Fruit fly (Drosophila melanogaster) whole organism, wandering third instar larva: ENCODE results near the gene CG5885.
A peak's percentile ranks its signal among the peaks of the same experiment; 100 is the strongest.

Experiments used
- Abd-B ChIP-seq: fragments of >200 bp; optimal IDR thresholded peaks from 2 replicates; lab custom pipeline; 2017; ENCODE audit warnings: missing biosample characterization, missing genetic modification characterization
- Hr83 ChIP-seq: fragments of 200-300 bp; sonication (Bioruptor generic); optimal IDR thresholded peaks from 2 replicates; lab custom pipeline; 2016; ENCODE audit warnings: missing biosample characterization, mild to moderate bottlenecking, missing genetic modification characterization, moderate library complexity; ENCODE audit not compliant: poor library complexity, severe bottlenecking
- OdsH ChIP-seq: fragments of 200-800 bp; sonication (Bioruptor generic); optimal IDR thresholded peaks from 2 replicates; lab custom pipeline; 2016; ENCODE audit warnings: missing biosample characterization, mild to moderate bottlenecking, missing genetic modification characterization
- foxo ChIP-seq, 2 experiments: fragments of 200-800 bp; sonication (Bioruptor generic); optimal IDR thresholded peaks; 2 replicates in 1 of 2; 3 replicates in 1 of 2; lab custom pipeline; 2016 to 2017; ENCODE audit warnings: missing biosample characterization in 2 of 2, missing genetic modification characterization in 2 of 2
- h ChIP-seq: fragments of 200-800 bp; sonication (Bioruptor generic); optimal IDR thresholded peaks from 3 replicates; lab custom pipeline; 2016; ENCODE audit warnings: missing biosample characterization, mild to moderate bottlenecking, missing genetic modification characterization
- lola ChIP-seq: fragments of >200 bp; optimal IDR thresholded peaks from 2 replicates; lab custom pipeline; 2017; ENCODE audit warnings: missing biosample characterization, missing genetic modification characterization
- psq ChIP-seq: fragments of 200-800 bp; sonication (Bioruptor generic); optimal IDR thresholded peaks from 3 replicates; lab custom pipeline; 2017; ENCODE audit warnings: missing biosample characterization, mild to moderate bottlenecking, missing genetic modification characterization, moderate library complexity
- usp ChIP-seq: fragments of >200 bp; optimal IDR thresholded peaks from 2 replicates; lab custom pipeline; 2017; ENCODE audit warnings: missing biosample characterization, missing genetic modification characterization

DNA sequence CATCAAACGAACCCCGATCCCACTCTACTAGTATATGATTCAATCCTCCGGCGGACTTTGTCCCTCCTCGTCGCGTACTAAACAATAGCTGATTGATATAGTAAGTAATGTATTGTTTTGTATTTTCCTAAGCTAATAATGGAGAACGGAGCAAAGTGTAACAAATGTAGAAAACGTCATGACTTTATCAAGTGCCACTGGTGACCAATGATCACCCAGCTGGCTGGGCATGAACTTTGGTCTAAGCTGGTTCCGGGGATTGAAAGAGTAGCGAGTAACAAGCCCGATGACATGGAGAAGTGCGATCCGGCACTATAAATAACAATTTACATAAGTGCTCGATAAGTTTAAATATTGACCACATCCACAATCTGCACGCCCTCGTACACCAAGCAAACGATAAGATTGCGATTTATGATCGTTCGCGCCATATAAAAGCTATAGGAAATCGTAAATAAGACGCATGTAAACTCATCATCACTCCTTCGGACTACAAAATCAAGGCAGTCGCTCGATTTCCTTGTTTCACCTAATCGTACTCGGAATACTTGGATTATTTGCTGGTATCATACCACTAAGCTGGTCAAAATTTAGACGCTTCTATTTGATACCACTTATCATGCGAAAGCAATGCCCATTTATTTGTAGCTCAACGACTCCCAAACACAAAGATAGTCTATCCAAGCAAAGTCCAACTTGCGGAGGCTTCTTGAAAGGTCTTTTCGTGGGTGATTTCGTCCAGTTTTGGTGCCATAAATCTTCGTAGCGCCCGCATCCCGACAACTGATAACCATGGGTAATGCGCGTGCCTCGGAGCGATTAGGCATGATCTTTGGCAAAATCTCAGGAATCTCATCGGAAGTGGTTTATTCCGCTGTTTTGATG lies 31.3 kb upstream of the CG5885 start:
- TF ChIP-seq h (GFP tag; lab: Kevin White, UChicago) (peak; percentile 28), usp (GFP tag; lab: Kevin White, UChicago) (no peak), lola (GFP tag; lab: Kevin White, UChicago) (no peak), Abd-B (no peak), foxo (GFP tag; optimal IDR thresholded peaks at IDR 0.05; lab: Kevin White, UChicago) (no peak), Hr83 (no peak), psq (GFP tag; lab: Kevin White, UChicago) (no peak), OdsH (GFP tag; lab: Kevin White, UChicago) (no peak)
